Fruit fly (Drosophila melanogaster): Measurements from ENCODE around the gene Pgant6.

DNA sequence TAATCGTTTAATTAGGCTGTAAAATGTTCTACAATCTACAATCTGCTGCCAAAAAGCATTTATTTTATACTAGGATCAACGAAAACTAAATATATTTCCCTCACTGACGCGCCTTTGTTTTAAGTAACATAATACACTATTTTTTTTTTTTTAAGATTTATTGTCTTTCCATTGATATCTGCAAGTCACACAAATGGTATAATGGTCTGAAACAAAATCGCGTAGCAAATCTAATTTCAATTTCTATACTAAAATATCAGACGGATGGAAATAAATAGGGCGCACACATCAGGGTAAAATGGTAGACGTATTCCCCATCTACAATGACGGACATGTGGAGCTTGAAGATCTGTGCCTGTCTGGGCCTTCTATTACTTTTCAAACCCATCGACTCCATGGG, 42.6 kb upstream of the Pgant6 start, which contains the start of gene Acp62F:
- TF ChIP-seq kay (GFP tag; ENCODE audit: borderline replicate concordance) (no peak), CG14711 (tag; optimal IDR thresholded peaks at IDR 0.05) (no peak), Hr96 (GFP tag; optimal IDR thresholded peaks at IDR 0.05) (no peak), Crg-1 (GFP tag; optimal IDR thresholded peaks at IDR 0.05) (no peak), CG33017 (tag; optimal IDR thresholded peaks at IDR 0.05) (no peak)
